Worm (Caenorhabditis elegans) whole organism, L3 larva: ENCODE measurements around the gene rgr-1.
"Not testable (repeated sequence)": the region's sequence is repeated elsewhere in the genome, so short reads cannot be mapped to it uniquely, and the experiment has no call there.

Source experiments
- ZK546.5 ChIP-seq: sonication (generic microtip); optimal IDR thresholded peaks from 2 replicates; lab custom pipeline; 2017; ENCODE audit warnings: missing biosample characterization, missing genetic modification characterization
- ama-1 ChIP-seq: fragments of 150-350 bp; optimal IDR thresholded peaks from 2 replicates; lab custom pipeline; 2018
- fos-1 ChIP-seq: fragments of 150-350 bp; optimal IDR thresholded peaks from 2 replicates; lab custom pipeline; 2014; ENCODE audit warnings: missing biosample characterization, missing genetic modification characterization
- nhr-11 ChIP-seq: fragments of 150-350 bp; optimal IDR thresholded peaks from 2 replicates; lab custom pipeline; 2014; ENCODE audit warnings: missing biosample characterization, missing genetic modification characterization
- nhr-12 ChIP-seq: fragments of 150-350 bp; optimal IDR thresholded peaks from 2 replicates; lab custom pipeline; 2014; ENCODE audit warnings: missing biosample characterization, missing genetic modification characterization
- nhr-237 ChIP-seq: fragments of 150-350 bp; optimal IDR thresholded peaks from 2 replicates; lab custom pipeline; 2014; ENCODE audit warnings: missing biosample characterization, missing genetic modification characterization
- nhr-25 ChIP-seq: sonication (generic microtip); optimal IDR thresholded peaks from 2 replicates; lab custom pipeline; 2017; ENCODE audit warnings: missing biosample characterization, missing genetic modification characterization
- nhr-77 ChIP-seq: fragments of 150-350 bp; optimal IDR thresholded peaks from 2 replicates; lab custom pipeline; 2014; ENCODE audit warnings: missing biosample characterization, missing genetic modification characterization
- skn-1 ChIP-seq: fragments of 150-350 bp; optimal IDR thresholded peaks from 2 replicates; lab custom pipeline; 2014; ENCODE audit warnings: missing biosample characterization, missing genetic modification characterization
- ztf-11 ChIP-seq: fragments of 150-350 bp; optimal IDR thresholded peaks from 2 replicates; lab custom pipeline; 2014; ENCODE audit warnings: missing biosample characterization, missing genetic modification characterization
- ztf-4 ChIP-seq: fragments of 150-350 bp; optimal IDR thresholded peaks from 2 replicates; lab custom pipeline; 2014; ENCODE audit warnings: missing biosample characterization, missing genetic modification characterization

DNA sequence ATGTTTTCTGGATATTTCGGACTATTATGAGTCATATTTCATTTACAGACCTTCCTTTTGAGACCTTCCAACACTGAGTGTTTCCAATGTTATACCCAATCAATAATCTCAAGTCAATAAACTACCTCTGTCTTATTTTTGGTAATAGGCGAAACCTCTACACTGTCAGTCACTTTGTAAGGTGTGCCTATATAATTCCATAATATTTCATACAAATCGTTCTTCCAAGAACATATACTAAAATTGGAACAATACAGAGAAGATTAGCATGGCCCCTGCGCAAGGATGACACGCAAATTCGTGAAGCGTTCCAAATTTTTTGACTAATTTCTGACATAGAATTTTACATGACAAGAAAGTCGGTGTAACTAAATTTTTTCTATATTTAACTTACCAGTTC is 55.8 kb downstream of the rgr-1 start:
- TF ChIP-seq nhr-12 (tag; lab: Kevin White, UChicago); nhr-77 (tag; lab: Kevin White, UChicago); nhr-11 (tag; lab: Kevin White, UChicago); nhr-25 (tag; lab: Kevin White, UChicago); ama-1 (lab: Kevin White, UChicago); fos-1 (tag; lab: Kevin White, UChicago); skn-1 (tag; lab: Kevin White, UChicago); ZK546.5; ztf-4 (tag; lab: Kevin White, UChicago); ztf-11 (tag; lab: Kevin White, UChicago); nhr-237 (tag; lab: Kevin White, UChicago): not testable (repeated sequence)
